Worm (Caenorhabditis elegans) whole organism, midembryonic: ENCODE measurements around the gene Y49F6B.19.

Source experiments
- med-1 ChIP-seq: sonication (generic microtip); optimal IDR thresholded peaks from 2 replicates; lab custom pipeline; 2017; ENCODE audit warnings: missing genetic modification characterization, mild to moderate bottlenecking, missing compliant biosample characterization, antibody characterized with exemption, missing genetic modification reagents; ENCODE audit not compliant: insufficient read depth
- tab-1 ChIP-seq: fragments of 200-800 bp; sonication (Bioruptor generic); IDR thresholded peaks from 2 replicates; pipeline ENCODE4 v1.3.6; 2022; ENCODE audit warnings: missing genetic modification characterization, missing compliant biosample characterization
- ztf-23 ChIP-seq: fragments of 200-800 bp; sonication (Bioruptor generic); IDR thresholded peaks from 2 replicates; pipeline ENCODE4 v1.3.6; 2022; ENCODE audit warnings: missing genetic modification reagents, missing genetic modification characterization, missing compliant biosample characterization

DNA sequence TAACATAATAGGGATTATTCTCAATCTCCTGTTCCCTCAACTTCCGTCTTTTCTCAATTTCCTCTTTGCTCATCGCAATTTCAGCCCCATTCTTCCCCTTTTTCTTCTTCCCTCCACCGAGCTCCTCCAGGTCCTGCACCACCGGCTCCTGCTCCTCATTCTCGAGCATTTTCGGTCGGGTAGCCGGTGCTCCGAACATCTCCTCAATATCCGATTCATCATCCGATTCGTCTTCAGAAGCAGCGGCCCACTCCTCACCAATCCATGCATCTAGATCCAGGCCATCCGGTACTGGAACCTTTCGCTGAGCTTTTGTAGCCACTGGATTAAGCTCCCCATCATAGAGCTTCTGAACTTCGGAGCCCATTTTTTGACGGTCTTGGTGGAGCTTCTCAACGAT lies 28.0 kb upstream of the Y49F6B.19 start:
- TF ChIP-seq ztf-23 (GFP tag; lab: Robert Waterston, UW) (no peak), med-1 (no peak), tab-1 (GFP tag; lab: Robert Waterston, UW) (no peak)
